Fruit fly (Drosophila melanogaster): ENCODE results near the gene Ubc2.

DNA sequence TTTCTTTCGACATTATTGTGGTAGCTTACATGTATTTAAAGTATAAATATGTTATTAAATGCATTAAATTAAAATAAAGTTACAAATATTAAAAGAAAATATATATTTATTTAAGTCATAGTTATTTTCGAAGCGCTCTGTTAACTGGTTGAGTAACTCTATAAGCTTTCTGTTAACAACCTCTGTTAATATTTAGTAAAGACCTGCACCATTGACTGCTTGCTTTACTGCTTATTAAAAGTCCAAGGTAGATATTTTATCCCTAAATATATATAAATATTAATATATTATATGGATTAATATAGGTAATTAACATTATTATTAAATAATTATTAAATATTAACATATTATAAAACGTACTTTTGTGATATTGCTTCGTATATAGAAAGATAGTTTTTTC, 46.3 kb downstream of the Ubc2 start:
- TF ChIP-seq CG6854 (GFP tag; optimal IDR thresholded peaks at IDR 0.05): no peak
- no peak for TF ChIP-seq CG11294 (GFP tag; IDR thresholded peaks at IDR 0.05)
- no peak for TF ChIP-seq CG6276 (GFP tag; optimal IDR thresholded peaks at IDR 0.05)
